Fruit fly (Drosophila melanogaster) whole organism, wandering third instar larva: Measurements from ENCODE around the gene PH4alphaNE1.

Source experiments
- CG32264 ChIP-seq: fragments of 200-800 bp; sonication (Bioruptor generic); optimal IDR thresholded peaks from 2 replicates; lab custom pipeline; 2016; ENCODE audit warnings: missing biosample characterization, missing genetic modification characterization
- CG9705 ChIP-seq: fragments of 200-800 bp; sonication (Bioruptor generic); optimal IDR thresholded peaks from 2 replicates; lab custom pipeline; 2018; ENCODE audit warnings: missing biosample characterization, mild to moderate bottlenecking, missing genetic modification characterization
- CrebA ChIP-seq: fragments of 200-800 bp; sonication (Bioruptor generic); optimal IDR thresholded peaks from 2 replicates; lab custom pipeline; 2016; ENCODE audit warnings: missing biosample characterization, mild to moderate bottlenecking, missing genetic modification characterization, borderline replicate concordance
- Dif ChIP-seq: fragments of 200-275, 200-300 bp; sonication (Bioruptor generic); optimal IDR thresholded peaks from 2 replicates; lab custom pipeline; 2018; ENCODE audit warnings: missing biosample characterization, missing genetic modification characterization; ENCODE audit not compliant: partially characterized antibody
- GATAd ChIP-seq: sonication (Bioruptor generic); optimal IDR thresholded peaks from 2 replicates; lab custom pipeline; 2016; ENCODE audit warnings: missing biosample characterization, missing genetic modification characterization
- HLH106 ChIP-seq: fragments of 200-800 bp; optimal IDR thresholded peaks from 3 replicates; lab custom pipeline; 2019; ENCODE audit warnings: missing biosample characterization, mild to moderate bottlenecking, missing genetic modification characterization, moderate library complexity
- Hnf4 ChIP-seq: fragments of 200-800 bp; sonication (Bioruptor generic); optimal IDR thresholded peaks from 2 replicates; lab custom pipeline; 2016; ENCODE audit warnings: missing biosample characterization, mild to moderate bottlenecking, missing genetic modification characterization
- Hr78 ChIP-seq: fragments of >200 bp; optimal IDR thresholded peaks from 2 replicates; lab custom pipeline; 2017; ENCODE audit warnings: missing biosample characterization, missing genetic modification characterization
- Hr83 ChIP-seq: fragments of 200-300 bp; sonication (Bioruptor generic); optimal IDR thresholded peaks from 2 replicates; lab custom pipeline; 2016; ENCODE audit warnings: missing biosample characterization, mild to moderate bottlenecking, missing genetic modification characterization, moderate library complexity; ENCODE audit not compliant: poor library complexity, severe bottlenecking
- Jra ChIP-seq: sonication (Bioruptor generic); optimal IDR thresholded peaks from 2 replicates; lab custom pipeline; 2016; ENCODE audit warnings: missing biosample characterization, missing genetic modification characterization
- Myc ChIP-seq: fragments of >200 bp; optimal IDR thresholded peaks from 2 replicates; lab custom pipeline; 2017
- N ChIP-seq: fragments of >200 bp; optimal IDR thresholded peaks from 2 replicates; lab custom pipeline; 2018; ENCODE audit warnings: missing biosample characterization, missing external identifiers, missing genetic modification characterization
- OdsH ChIP-seq: fragments of 200-800 bp; sonication (Bioruptor generic); optimal IDR thresholded peaks from 2 replicates; lab custom pipeline; 2016; ENCODE audit warnings: missing biosample characterization, mild to moderate bottlenecking, missing genetic modification characterization
- Rel ChIP-seq, 2 experiments: fragments of 200-800 bp; sonication (Bioruptor generic) in 1 of 2; optimal IDR thresholded peaks; 2 replicates in 1 of 2; 3 replicates in 1 of 2; lab custom pipeline; 2016 to 2019; ENCODE audit warnings: mild to moderate bottlenecking in 2 of 2, missing biosample characterization in 2 of 2, missing genetic modification characterization in 2 of 2, moderate library complexity in 1 of 2
- Sp1 ChIP-seq: fragments of 200-800 bp; sonication (Bioruptor generic); optimal IDR thresholded peaks from 3 replicates; lab custom pipeline; 2019; ENCODE audit warnings: missing biosample characterization, mild to moderate bottlenecking, missing genetic modification characterization, moderate library complexity
- Vsx2 ChIP-seq: fragments of 200-300, 225-300 bp; sonication (Bioruptor generic); optimal IDR thresholded peaks from 2 replicates; lab custom pipeline; 2018; ENCODE audit warnings: missing biosample characterization, missing genetic modification characterization; ENCODE audit not compliant: partially characterized antibody
- br ChIP-seq: fragments of 200-800 bp; sonication (Bioruptor generic); optimal IDR thresholded peaks from 2 replicates; lab custom pipeline; 2016; ENCODE audit warnings: missing biosample characterization, missing genetic modification characterization
- brk ChIP-seq: fragments of 200-800 bp; sonication (Bioruptor generic); optimal IDR thresholded peaks from 2 replicates; lab custom pipeline; 2016; ENCODE audit warnings: missing biosample characterization, mild to moderate bottlenecking, missing genetic modification characterization
- dl ChIP-seq, 2 experiments: fragments of 175-275, 200-275 bp in 1 of 2; fragments of 200-275 bp in 1 of 2; sonication (Bioruptor generic); optimal IDR thresholded peaks; lab custom pipeline; 2018; ENCODE audit warnings: mild to moderate bottlenecking in 2 of 2, missing biosample characterization in 2 of 2, missing genetic modification characterization in 2 of 2, moderate library complexity in 2 of 2; ENCODE audit not compliant: partially characterized antibody in 2 of 2, insufficient read depth in 1 of 2
- dsf ChIP-seq: sonication (Bioruptor generic); optimal IDR thresholded peaks from 2 replicates; lab custom pipeline; 2016; ENCODE audit warnings: missing biosample characterization, missing genetic modification characterization, borderline replicate concordance
- ey ChIP-seq: fragments of 200-800 bp; sonication (Bioruptor generic); optimal IDR thresholded peaks from 2 replicates; lab custom pipeline; 2016; ENCODE audit warnings: missing biosample characterization, missing genetic modification characterization
- foxo ChIP-seq, 2 experiments: fragments of 200-800 bp; sonication (Bioruptor generic); optimal IDR thresholded peaks; 2 replicates in 1 of 2; 3 replicates in 1 of 2; lab custom pipeline; 2016 to 2017; ENCODE audit warnings: missing biosample characterization in 2 of 2, missing genetic modification characterization in 2 of 2
- fru ChIP-seq: fragments of 200-800 bp; sonication (Bioruptor generic); optimal IDR thresholded peaks from 3 replicates; lab custom pipeline; 2016; ENCODE audit warnings: missing biosample characterization, mild to moderate bottlenecking, missing genetic modification characterization
- h ChIP-seq: fragments of 200-800 bp; sonication (Bioruptor generic); optimal IDR thresholded peaks from 3 replicates; lab custom pipeline; 2016; ENCODE audit warnings: missing biosample characterization, mild to moderate bottlenecking, missing genetic modification characterization
- pan ChIP-seq: fragments of >200 bp; optimal IDR thresholded peaks from 2 replicates; lab custom pipeline; 2017
- psq ChIP-seq: fragments of 200-800 bp; sonication (Bioruptor generic); optimal IDR thresholded peaks from 3 replicates; lab custom pipeline; 2017; ENCODE audit warnings: missing biosample characterization, mild to moderate bottlenecking, missing genetic modification characterization, moderate library complexity
- sage ChIP-seq: fragments of 200-800 bp; sonication (Bioruptor generic); optimal IDR thresholded peaks from 2 replicates; lab custom pipeline; 2016; ENCODE audit warnings: missing biosample characterization, mild to moderate bottlenecking, missing genetic modification characterization
- tai ChIP-seq: sonication (Bioruptor generic); optimal IDR thresholded peaks from 2 replicates; lab custom pipeline; 2016; ENCODE audit warnings: missing biosample characterization, missing genetic modification characterization

PH4alphaNE1 gene

DNA sequence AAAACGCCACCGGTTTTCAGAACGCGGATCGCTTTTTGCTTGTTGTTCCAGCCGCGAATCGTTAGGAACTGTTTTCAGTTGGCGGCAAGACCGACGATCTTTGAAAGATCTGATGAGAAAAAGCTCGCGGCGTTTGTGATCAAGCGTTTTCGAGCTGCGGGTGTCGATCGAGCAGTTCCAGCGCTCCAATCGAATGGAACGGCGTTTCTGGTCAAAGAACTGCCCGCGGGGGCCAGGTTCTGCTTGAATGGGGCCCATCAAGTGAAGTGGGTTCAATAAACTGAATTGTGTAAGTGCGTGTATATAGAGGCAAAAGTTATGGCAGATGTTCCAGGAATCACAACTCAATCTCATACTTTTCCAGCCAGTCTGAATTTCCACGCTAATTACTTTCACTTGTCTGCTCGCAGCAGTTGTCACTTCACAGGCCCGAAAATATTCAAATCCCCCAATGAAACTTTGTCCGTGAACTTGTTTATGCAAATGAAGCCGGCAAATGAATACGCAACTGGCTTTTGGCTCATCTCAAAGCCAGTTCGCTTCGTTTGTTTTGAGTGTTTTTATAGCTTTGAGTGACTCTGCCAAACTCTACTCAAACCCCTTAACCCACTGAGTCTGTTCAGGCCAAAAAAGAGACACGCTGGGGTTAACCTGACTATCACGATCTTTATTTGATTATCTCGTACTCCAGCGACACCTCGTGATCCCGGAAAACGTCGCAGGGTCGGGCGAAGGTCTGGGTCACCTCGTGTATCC, 3.8 kb downstream of the PH4alphaNE1 start, which contains the start of gene PH4alphaMP:
PH4alphaMP (minus strand) TSS at position 51 of the 756 bp plus-strand sequence.
- TF ChIP-seq Hr83 (no peak), Jra (GFP tag; lab: Kevin White, UChicago) (no peak), N (GFP tag; lab: Kevin White, UChicago) (no peak), br (no peak), sage (GFP tag; lab: Kevin White, UChicago) (no peak), CG32264 (GFP tag; lab: Kevin White, UChicago) (no peak)

DNA sequence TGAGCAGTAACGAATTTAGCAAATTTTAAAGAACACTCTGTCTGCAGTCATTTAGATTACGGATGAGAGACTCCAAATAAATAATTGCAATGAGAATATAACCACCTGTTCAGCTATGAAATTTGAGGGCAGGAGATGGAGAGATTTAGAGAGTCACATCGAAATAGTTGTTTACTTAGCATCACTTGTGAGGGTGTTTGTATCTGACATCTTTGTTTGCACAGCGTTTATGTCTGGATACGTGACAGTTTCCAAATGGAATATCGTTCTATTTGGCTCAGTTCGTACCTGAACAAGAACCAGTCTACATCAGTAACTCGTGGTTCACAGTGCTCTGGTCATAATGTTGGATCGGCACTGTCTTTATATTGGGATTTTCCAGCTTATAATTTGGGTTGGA, 10.3 kb downstream of the PH4alphaNE1 start, which contains the start of gene PH4alphaSG2:
PH4alphaSG2 (plus strand) TSS at position 278 of the 400 bp plus-strand sequence.
- peak; percentile 4 for TF ChIP-seq OdsH (GFP tag; lab: Kevin White, UChicago)
- TF ChIP-seq fru (GFP tag; lab: Kevin White, UChicago): no peak
- TF ChIP-seq Rel (GFP tag; optimal IDR thresholded peaks at IDR 0.05; lab: Kevin White, UChicago): no peak
- TF ChIP-seq Rel (tag; optimal IDR thresholded peaks at IDR 0.05; lab: Kevin White, UChicago): no peak
- peak; percentile 84 for TF ChIP-seq h (GFP tag; lab: Kevin White, UChicago)

dm6 chr3R:30488663-30489062, 11.5 kb downstream of the PH4alphaNE1 start, which contains the start of gene Jon99Fi:
Gene Jon99Fi (plus strand): TSS chr3R:30488963.
- TF ChIP-seq sage (GFP tag; lab: Kevin White, UChicago): no peak
- TF ChIP-seq GATAd (GFP tag; lab: Kevin White, UChicago): no peak
- TF ChIP-seq Dif: no peak
- TF ChIP-seq foxo (GFP tag; optimal IDR thresholded peaks at IDR 0.05; lab: Kevin White, UChicago): no peak
- no peak for TF ChIP-seq Sp1 (GFP tag; lab: Kevin White, UChicago)
- TF ChIP-seq ey (GFP tag; lab: Kevin White, UChicago): no peak
- no peak for TF ChIP-seq Hnf4 (GFP tag; lab: Kevin White, UChicago)
- no peak for TF ChIP-seq CrebA (GFP tag; lab: Kevin White, UChicago)
- TF ChIP-seq fru (GFP tag; lab: Kevin White, UChicago): no peak
- TF ChIP-seq pan (lab: Kevin White, UChicago): no peak
- TF ChIP-seq N (GFP tag; lab: Kevin White, UChicago): no peak
- TF ChIP-seq Hr78 (GFP tag; lab: Kevin White, UChicago): no peak
- TF ChIP-seq h (GFP tag; lab: Kevin White, UChicago): no peak
- no peak for TF ChIP-seq psq (GFP tag; lab: Kevin White, UChicago)
- no peak for TF ChIP-seq dl (GFP tag; optimal IDR thresholded peaks at IDR 0.05; lab: Kevin White, UChicago; ENCODE audit: insufficient read depth in 1 of 2, partially characterized antibody in 2 of 2)

- TF ChIP-seq Hr83: no peak
Measured at dm6 chr3R:30487828-30488227, 12.3 kb downstream of the PH4alphaNE1 start, which contains the start of gene Jon99Fii. Gene Jon99Fii (minus strand): TSS chr3R:30487928.

DNA sequence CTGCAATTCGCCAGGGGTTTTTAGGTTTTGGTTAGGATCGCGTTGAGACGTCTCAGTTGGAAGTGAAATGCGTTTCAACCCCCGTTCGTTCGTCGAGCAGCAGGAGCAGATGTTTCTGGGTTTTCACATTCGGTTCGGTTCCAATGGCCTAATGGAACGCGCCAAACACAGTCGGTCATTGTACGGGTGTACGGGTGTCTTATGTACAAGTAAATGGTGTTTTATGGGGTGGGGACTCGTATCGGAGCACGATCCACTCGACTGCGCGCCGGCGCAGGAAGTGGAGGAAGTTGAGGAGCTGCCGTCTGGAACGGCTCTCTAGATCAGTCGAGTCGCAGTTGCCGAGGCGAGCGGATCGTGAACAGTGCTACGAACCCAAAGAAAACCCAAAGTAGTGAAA, 23.8 kb downstream of the PH4alphaNE1 start, which contains the start of gene spdo:
spdo (plus strand) TSS at position 318 of the 400 bp plus-strand sequence.
- TF ChIP-seq Hr78 (GFP tag; lab: Kevin White, UChicago) (no peak), CG9705 (GFP tag; lab: Kevin White, UChicago) (no peak), Hnf4 (GFP tag; lab: Kevin White, UChicago) (no peak), Myc (lab: Kevin White, UChicago) (no peak), h (GFP tag; lab: Kevin White, UChicago) (no peak), dsf (no peak), HLH106 (tag; lab: Kevin White, UChicago) (no peak), sage (GFP tag; lab: Kevin White, UChicago) (no peak), N (GFP tag; lab: Kevin White, UChicago) (no peak), pan (lab: Kevin White, UChicago) (no peak), CrebA (GFP tag; lab: Kevin White, UChicago) (no peak), Sp1 (GFP tag; lab: Kevin White, UChicago) (no peak), brk (GFP tag; lab: Kevin White, UChicago) (no peak), Vsx2 (GFP tag; lab: Kevin White, UChicago) (no peak), OdsH (GFP tag; lab: Kevin White, UChicago) (no peak), Jra (GFP tag; lab: Kevin White, UChicago) (no peak), br (no peak), foxo (GFP tag; optimal IDR thresholded peaks at IDR 0.05; lab: Kevin White, UChicago) (no peak), tai (GFP tag; lab: Kevin White, UChicago) (no peak), fru (GFP tag; lab: Kevin White, UChicago) (no peak)
